Worm (Caenorhabditis elegans) whole organism, midembryonic: Measurements from ENCODE around the gene Y73B6BL.12.

Experiments
- T22C8.4 ChIP-seq: fragments of 200-800 bp; sonication (Bioruptor generic); IDR thresholded peaks from 2 replicates; pipeline ENCODE4 v1.3.6; 2022; ENCODE audit warnings: missing genetic modification characterization, missing compliant biosample characterization
- cog-1 ChIP-seq: sonication (generic microtip); optimal IDR thresholded peaks from 2 replicates; lab custom pipeline; 2016; ENCODE audit warnings: missing genetic modification characterization, missing compliant biosample characterization
- flt-1 ChIP-seq: fragments of 200-800 bp; sonication (Bioruptor generic); IDR thresholded peaks from 2 replicates; pipeline ENCODE4 v1.3.6; 2022; ENCODE audit warnings: missing genetic modification characterization, missing compliant biosample characterization
- klf-2 ChIP-seq: fragments of 200-800 bp; sonication (Bioruptor generic); conservative IDR thresholded peaks from 2 replicates; pipeline ENCODE4 v1.3.6; 2022; ENCODE audit warnings: missing genetic modification reagents, missing genetic modification characterization, missing compliant biosample characterization
- med-1 ChIP-seq: sonication (generic microtip); optimal IDR thresholded peaks from 2 replicates; lab custom pipeline; 2017; ENCODE audit warnings: missing genetic modification characterization, mild to moderate bottlenecking, missing compliant biosample characterization, antibody characterized with exemption, missing genetic modification reagents; ENCODE audit not compliant: insufficient read depth
- ref-1 ChIP-seq: fragments of 200-800 bp; sonication (Bioruptor generic); conservative IDR thresholded peaks from 2 replicates; pipeline ENCODE4 v1.3.6; 2022; ENCODE audit warnings: missing genetic modification reagents, missing genetic modification characterization, missing compliant biosample characterization
- tab-1 ChIP-seq: fragments of 200-800 bp; sonication (Bioruptor generic); IDR thresholded peaks from 2 replicates; pipeline ENCODE4 v1.3.6; 2022; ENCODE audit warnings: missing genetic modification characterization, missing compliant biosample characterization
- ztf-23 ChIP-seq: fragments of 200-800 bp; sonication (Bioruptor generic); IDR thresholded peaks from 2 replicates; pipeline ENCODE4 v1.3.6; 2022; ENCODE audit warnings: missing genetic modification reagents, missing genetic modification characterization, missing compliant biosample characterization
- ztf-29 ChIP-seq: fragments of 200-800 bp; sonication (Bioruptor generic); IDR thresholded peaks from 2 replicates; pipeline ENCODE4 v1.3.6; 2022; ENCODE audit warnings: missing genetic modification reagents, missing genetic modification characterization, missing compliant biosample characterization

The Y73B6BL.12 gene

DNA sequence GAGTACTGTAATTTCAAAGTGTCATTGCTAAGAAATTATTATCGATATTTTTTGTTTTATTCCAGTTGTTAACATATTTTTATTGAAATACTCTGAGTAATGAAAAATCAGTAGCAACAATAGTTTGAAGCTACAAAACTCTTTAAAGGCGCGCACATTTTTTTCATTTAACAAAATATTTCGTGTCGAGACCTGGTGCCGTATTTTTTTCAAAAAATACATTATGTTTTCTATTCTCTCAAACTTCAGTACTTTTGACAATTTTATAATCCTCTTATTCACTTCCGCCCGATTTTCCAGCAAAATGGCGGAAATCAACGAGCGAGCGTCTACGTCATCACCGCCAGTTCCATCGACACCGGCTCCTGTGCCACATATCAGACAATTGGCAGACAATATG lies 16.7 kb upstream of the Y73B6BL.12 start, which contains the start of gene blos-2:
Gene blos-2 (plus strand): TSS at position 301 of the 400 bp plus-strand sequence.
- TF ChIP-seq tab-1 (no peak), ref-1 (GFP tag; lab: Robert Waterston, UW) (no peak), med-1 (GFP tag; lab: Kevin White, UChicago) (no peak), flt-1 (no peak), ztf-29 (GFP tag; lab: Robert Waterston, UW) (no peak), ztf-23 (no peak), klf-2 (no peak)

DNA sequence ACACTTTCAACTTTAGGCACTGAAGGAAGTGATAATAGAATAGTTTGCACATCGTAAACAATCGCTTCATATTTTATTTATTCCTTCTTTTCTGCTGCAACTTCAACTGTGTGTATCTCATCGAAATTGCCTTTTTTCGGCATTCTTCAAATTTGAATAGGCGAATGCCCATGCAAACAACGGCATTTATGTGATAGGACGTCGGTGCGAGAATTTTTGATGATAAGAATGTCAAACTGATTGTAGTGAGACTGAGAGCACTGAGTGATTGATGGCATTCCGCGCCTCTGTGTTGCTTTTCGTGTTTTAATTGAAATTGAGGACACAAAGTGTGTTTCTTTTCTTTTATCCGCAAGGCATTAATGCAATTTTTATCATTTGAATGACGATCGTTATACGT lies 13.5 kb upstream of the Y73B6BL.12 start:
- TF ChIP-seq ztf-29 (GFP tag; lab: Robert Waterston, UW) (no peak), klf-2 (no peak), ref-1 (GFP tag; lab: Robert Waterston, UW) (no peak), flt-1 (no peak), med-1 (GFP tag; lab: Kevin White, UChicago) (no peak), ztf-23 (no peak), tab-1 (no peak), T22C8.4 (GFP tag; lab: Robert Waterston, UW) (no peak), cog-1 (tag; lab: Kevin White, UChicago) (no peak)

DNA sequence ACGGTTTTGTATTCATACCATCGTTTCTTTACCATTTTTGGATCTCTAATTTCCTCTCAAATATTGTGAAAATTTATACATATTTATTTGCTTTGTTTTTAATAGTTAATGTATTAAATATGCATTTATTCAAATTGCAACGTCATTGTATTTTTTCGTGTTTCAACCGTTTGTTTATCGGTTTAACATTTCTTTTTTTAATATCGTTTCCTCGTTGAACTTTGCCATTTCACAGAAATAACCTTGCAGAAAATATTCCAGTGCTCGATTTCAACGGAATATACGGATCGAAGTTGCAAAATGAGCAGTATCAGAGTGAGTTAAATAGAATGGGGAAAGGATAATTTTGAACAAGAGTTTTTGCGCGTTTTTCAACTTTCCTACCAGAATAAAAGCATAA lies 12.1 kb upstream of the Y73B6BL.12 start, which contains the start of gene seu-1:
Gene seu-1 (plus strand): TSS at position 301 of the 400 bp plus-strand sequence.
- TF ChIP-seq flt-1 = no peak
- no peak for TF ChIP-seq ref-1 (GFP tag; lab: Robert Waterston, UW)

DNA sequence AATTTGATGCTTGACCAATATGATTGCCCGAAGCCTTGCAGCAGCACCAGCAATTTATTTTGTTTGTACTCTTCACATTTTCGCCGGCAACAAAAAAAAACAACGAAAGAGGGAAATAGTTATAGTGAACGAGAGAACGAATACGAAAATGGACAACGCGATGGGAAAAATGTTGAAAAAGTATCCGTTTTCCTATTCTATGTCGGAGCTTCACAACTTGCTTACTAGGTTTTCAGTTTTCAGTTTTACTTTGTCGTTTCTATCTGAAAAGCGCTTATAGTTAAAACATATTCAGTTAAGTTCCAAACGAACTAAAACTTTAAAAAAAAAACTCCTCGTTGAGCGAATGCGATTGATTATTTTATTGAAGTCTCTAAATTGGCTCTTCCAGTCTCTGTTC lies 10.9 kb upstream of the Y73B6BL.12 start:
- TF ChIP-seq ztf-23 (no peak), cog-1 (tag; lab: Kevin White, UChicago) (no peak), ref-1 (GFP tag; lab: Robert Waterston, UW) (no peak), klf-2 (no peak), T22C8.4 (GFP tag; lab: Robert Waterston, UW) (no peak), med-1 (GFP tag; lab: Kevin White, UChicago) (no peak), tab-1 (no peak), ztf-29 (GFP tag; lab: Robert Waterston, UW) (no peak), flt-1 (no peak)

ce11 chrIV:6327363-6328015 lies 10.2 kb upstream of the Y73B6BL.12 start:
- TF ChIP-seq ztf-23 = no peak
- TF ChIP-seq flt-1 = no peak

DNA sequence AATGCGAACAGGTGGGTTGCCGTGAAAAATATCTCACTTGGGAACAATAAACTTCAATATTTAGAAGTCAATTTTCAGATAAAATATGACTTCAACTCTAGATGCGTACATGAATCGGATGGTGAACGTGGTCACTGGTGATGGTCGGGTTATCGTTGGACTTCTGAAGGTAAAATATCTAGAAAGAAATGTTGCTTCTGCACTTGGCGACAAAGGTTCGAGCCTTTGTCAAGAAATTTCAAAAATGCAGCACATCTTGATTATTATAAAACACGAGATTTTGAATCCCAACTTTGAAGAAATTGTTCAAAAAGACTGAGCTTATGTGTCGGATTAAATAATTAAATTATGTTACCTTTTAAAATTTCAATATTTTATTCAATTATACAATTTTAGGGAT lies 9.2 kb upstream of the Y73B6BL.12 start, which contains the start of gene lsm-8:
Gene lsm-8 (plus strand): TSS at position 79 of the 400 bp plus-strand sequence.
- TF ChIP-seq cog-1 (tag; lab: Kevin White, UChicago) (no peak), T22C8.4 (GFP tag; lab: Robert Waterston, UW) (no peak), tab-1 (no peak)

DNA sequence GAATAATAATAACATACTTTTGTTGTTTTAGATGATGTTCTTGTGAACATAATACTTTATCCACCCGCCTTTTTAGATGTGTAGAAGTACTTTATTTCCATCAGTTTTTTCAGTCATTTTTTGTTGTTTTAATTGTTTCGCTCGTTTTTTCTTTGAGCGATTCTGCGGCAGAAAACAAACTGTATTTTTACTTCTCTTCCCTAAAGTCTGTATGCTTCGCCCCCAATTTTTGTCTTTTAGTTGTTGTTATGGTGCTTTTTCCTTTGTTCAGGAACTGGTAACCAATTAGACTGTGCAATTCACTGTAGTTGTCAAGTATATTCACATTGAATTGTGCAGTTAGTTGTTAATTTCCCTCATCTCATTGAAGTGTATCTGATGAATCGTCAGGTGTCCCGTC lies 8.5 kb upstream of the Y73B6BL.12 start:
- TF ChIP-seq T22C8.4 (GFP tag; lab: Robert Waterston, UW) (no peak), ref-1 (GFP tag; lab: Robert Waterston, UW) (no peak), ztf-23 (no peak), med-1 (GFP tag; lab: Kevin White, UChicago) (no peak), klf-2 (no peak), tab-1 (no peak), flt-1 (no peak), ztf-29 (GFP tag; lab: Robert Waterston, UW) (no peak), cog-1 (tag; lab: Kevin White, UChicago) (no peak)

- TF ChIP-seq tab-1 = no peak
- TF ChIP-seq klf-2 = no peak
- TF ChIP-seq ztf-23 = peak; percentile 85
- TF ChIP-seq ztf-29 (GFP tag; lab: Robert Waterston, UW) = no peak
- TF ChIP-seq flt-1 = peak; percentile 78
- peak; percentile 60 for TF ChIP-seq cog-1 (tag; lab: Kevin White, UChicago)
- TF ChIP-seq med-1 (GFP tag; lab: Kevin White, UChicago) = no peak
Observed at ce11 chrIV:6323654-6324224, 6.5 kb upstream of the Y73B6BL.12 start, which contains the start of gene sqd-1. Gene sqd-1, plus strand, starts transcription at chrIV:6324174.

DNA sequence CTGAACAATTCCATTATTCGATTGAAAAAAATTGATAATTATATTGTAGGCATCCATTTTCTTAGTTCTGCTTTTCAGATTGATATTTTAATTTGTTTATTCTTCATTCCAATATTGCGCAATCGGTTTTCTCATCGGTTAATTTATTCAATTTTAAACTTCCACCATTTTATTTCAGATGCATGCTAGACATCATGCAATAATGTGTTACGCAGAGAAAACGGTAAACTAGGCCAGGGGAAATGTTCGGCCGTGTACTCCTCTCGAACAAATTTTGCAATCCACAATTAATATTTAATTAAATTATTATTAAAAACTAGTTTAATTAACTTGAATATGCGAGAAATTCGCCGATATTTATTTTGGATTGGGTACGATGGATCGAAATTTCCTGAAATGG lies 4.4 kb upstream of the Y73B6BL.12 start, which contains the start of gene Y73B6BL.29:
Gene Y73B6BL.29 (plus strand): TSS at position 263 of the 400 bp plus-strand sequence.
- no peak for TF ChIP-seq tab-1
- no peak for TF ChIP-seq ref-1 (GFP tag; lab: Robert Waterston, UW)
- peak; percentile 38; the same call in 1 of the 2 replicates for TF ChIP-seq T22C8.4 (GFP tag; lab: Robert Waterston, UW)
- TF ChIP-seq flt-1 = peak; percentile 62; the same call in 1 of the 2 replicates
- TF ChIP-seq ztf-23 = peak; percentile 67; the same call in 1 of the 2 replicates
- no peak for TF ChIP-seq med-1 (GFP tag; lab: Kevin White, UChicago)
- peak; percentile 76 for TF ChIP-seq cog-1 (tag; lab: Kevin White, UChicago)
- TF ChIP-seq ztf-29 (GFP tag; lab: Robert Waterston, UW) = no peak
- 0 out of 2 replicates have a peak, but pooled peaks have one; percentile 60 for TF ChIP-seq klf-2

ce11 chrIV:6307439-6307838 lies 9.8 kb downstream of the Y73B6BL.12 start, which contains the start of gene csp-2:
Gene csp-2, plus strand, starts transcription at chrIV:6307739.
- TF ChIP-seq ztf-23 (no peak), med-1 (GFP tag; lab: Kevin White, UChicago) (no peak)
